Worm (Caenorhabditis elegans): Measurements from ENCODE around the gene H03E18.1.

DNA sequence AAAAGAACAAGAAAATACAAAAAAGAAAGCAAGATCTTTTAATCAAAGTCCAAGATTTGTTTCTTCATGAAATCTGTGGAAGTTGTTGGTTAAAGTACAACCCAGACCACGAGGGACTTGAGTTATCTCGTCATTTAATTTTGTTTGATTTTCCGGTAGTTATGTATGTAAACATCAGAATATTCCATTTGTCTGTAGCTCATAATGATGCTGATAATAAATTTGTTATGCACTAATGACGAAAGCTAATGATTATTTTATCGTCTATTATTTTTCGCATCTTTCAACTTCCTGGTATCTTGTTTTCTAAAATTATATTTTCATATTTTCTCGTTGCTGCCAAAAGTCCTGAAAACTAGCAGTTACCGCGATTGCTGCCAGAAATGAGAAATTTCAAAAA is 15.3 kb downstream of the H03E18.1 start:
- TF ChIP-seq Y95B8A.8 (GFP tag; IDR thresholded peaks at IDR 0.05) = no peak
- no peak for TF ChIP-seq aptf-3 (GFP tag; IDR thresholded peaks at IDR 0.05)
- TF ChIP-seq Y53F4B.3 (GFP tag; IDR thresholded peaks at IDR 0.05) = no peak
- TF ChIP-seq snpc-4 (GFP tag; optimal IDR thresholded peaks at IDR 0.05) = no peak
- TF ChIP-seq snpc-4 (tag; optimal IDR thresholded peaks at IDR 0.05) = no peak
- TF ChIP-seq die-1 (tag; optimal IDR thresholded peaks at IDR 0.05) = no peak
- no peak for TF ChIP-seq mes-4 (tag; optimal IDR thresholded peaks at IDR 0.05)
- TF ChIP-seq lin-54 (GFP tag; optimal IDR thresholded peaks at IDR 0.05) = no peak
- TF ChIP-seq rpc-1 (optimal IDR thresholded peaks at IDR 0.05) = no peak
- TF ChIP-seq rpc-1 (tag; optimal IDR thresholded peaks at IDR 0.05) = no peak
- TF ChIP-seq repo-1 (tag; optimal IDR thresholded peaks at IDR 0.05) = no peak
- no peak for TF ChIP-seq F33H1.4 (GFP tag; IDR thresholded peaks at IDR 0.05)

Measured in whole organism, young adult.